Worm (Caenorhabditis elegans): Measurements from ENCODE around the gene cwp-3.

The cwp-3 gene

ce11 chrV:4826710-4827380 is 15.8 kb upstream of the cwp-3 start, which contains the start of the genes hsp-6 and C37H5.5 (continued):
- TF ChIP-seq mef-2 (tag; optimal IDR thresholded peaks at IDR 0.05) (no peak), nhr-84 (tag; optimal IDR thresholded peaks at IDR 0.05) (no peak), aly-2 (tag; optimal IDR thresholded peaks at IDR 0.05) (peak; percentile 68), xbp-1 (tag; optimal IDR thresholded peaks at IDR 0.05) (peak; percentile 72), nhr-20 (tag; optimal IDR thresholded peaks at IDR 0.05) (peak; percentile 88), nhr-11 (tag; optimal IDR thresholded peaks at IDR 0.05) (no peak), pag-3 (tag; optimal IDR thresholded peaks at IDR 0.05; ENCODE audit: borderline replicate concordance, insufficient read depth) (no peak), irx-1 (tag; optimal IDR thresholded peaks at IDR 0.05) (peak; percentile 55), unc-130 (tag; optimal IDR thresholded peaks at IDR 0.05) (peak; percentile 75), snpc-4 (tag; optimal IDR thresholded peaks at IDR 0.05) (peak; percentile 72), ces-1 (GFP tag; optimal IDR thresholded peaks at IDR 0.05) (no peak), dpl-1 (GFP tag; optimal IDR thresholded peaks at IDR 0.05) (peak; percentile 59 to 77 (median 74))

ce11 chrV:4834277-4834676 is 8.4 kb upstream of the cwp-3 start, which contains the start of gene C37H5.14:
Gene C37H5.14 (minus strand): TSS chrV:4834377.
- TF ChIP-seq ceh-90 (tag; optimal IDR thresholded peaks at IDR 0.05) (no peak), pqm-1 (tag; optimal IDR thresholded peaks at IDR 0.05) (no peak), efl-1 (optimal IDR thresholded peaks at IDR 0.05) (no peak), efl-1 (GFP tag; optimal IDR thresholded peaks at IDR 0.05 in 1 of 2) (peak in 1 of 2 experiments; percentile 47), nhr-77 (tag; optimal IDR thresholded peaks at IDR 0.05) (no peak)

ce11 chrV:4839913-4840312 is 2.7 kb upstream of the cwp-3 start, which contains the start of gene nas-9:
Gene nas-9 (minus strand): TSS chrV:4840013.
- TF ChIP-seq ceh-88 (GFP tag; IDR thresholded peaks at IDR 0.05) (no peak), dsc-1 (tag; optimal IDR thresholded peaks at IDR 0.05) (no peak), F16B12.6 (tag; optimal IDR thresholded peaks at IDR 0.05) (no peak), C16A3.4 (tag; optimal IDR thresholded peaks at IDR 0.05) (no peak), elt-3 (tag; optimal IDR thresholded peaks at IDR 0.05) (peak in 1 of 6 experiments; percentile 29), nhr-20 (tag; optimal IDR thresholded peaks at IDR 0.05) (no peak), ztf-4 (tag; optimal IDR thresholded peaks at IDR 0.05) (no peak), tlp-1 (tag; optimal IDR thresholded peaks at IDR 0.05) (no peak), mef-2 (tag; optimal IDR thresholded peaks at IDR 0.05) (no peak), nhr-85 (tag) (peak; percentile 55), rnt-1 (tag; optimal IDR thresholded peaks at IDR 0.05) (no peak), nhr-84 (tag; optimal IDR thresholded peaks at IDR 0.05) (no peak)

ce11 chrV:4841179-4841578 is 1.5 kb upstream of the cwp-3 start, which contains the start of gene cwp-1:
Gene cwp-1 (minus strand): TSS chrV:4841279.
- TF ChIP-seq fkh-8 (tag; optimal IDR thresholded peaks at IDR 0.05) (no peak), unc-30 (tag; optimal IDR thresholded peaks at IDR 0.05) (no peak), ces-1 (GFP tag; optimal IDR thresholded peaks at IDR 0.05) (no peak), ets-5 (GFP tag; IDR thresholded peaks at IDR 0.05) (no peak), snpc-4 (tag; optimal IDR thresholded peaks at IDR 0.05) (no peak), dpl-1 (GFP tag; optimal IDR thresholded peaks at IDR 0.05) (no peak), unc-98 (GFP tag; IDR thresholded peaks at IDR 0.05) (no peak), hpl-2 (GFP tag; optimal IDR thresholded peaks at IDR 0.05) (no peak), egl-13 (tag; optimal IDR thresholded peaks at IDR 0.05) (no peak), nhr-19 (GFP tag; conservative IDR thresholded peaks at IDR 0.05) (no peak), aly-2 (tag; optimal IDR thresholded peaks at IDR 0.05) (no peak), vab-15 (tag; optimal IDR thresholded peaks at IDR 0.05) (no peak), elt-2 (tag; optimal IDR thresholded peaks at IDR 0.05) (no peak), nhr-11 (tag; optimal IDR thresholded peaks at IDR 0.05) (no peak), sox-4 (tag; optimal IDR thresholded peaks at IDR 0.05) (no peak), mab-9 (GFP tag; IDR thresholded peaks at IDR 0.05) (no peak), pax-3 (tag; optimal IDR thresholded peaks at IDR 0.05) (no peak), nhr-84 (tag; optimal IDR thresholded peaks at IDR 0.05) (no peak), ztf-4 (tag; optimal IDR thresholded peaks at IDR 0.05) (no peak), nhr-77 (tag; optimal IDR thresholded peaks at IDR 0.05) (no peak)

Data from whole organism, L1 larva.